Worm (Caenorhabditis elegans): ENCODE measurements around the gene skr-21.

skr-21 gene

ce11 chrX:13226614-13227096 lies at the start of gene skr-21:
Gene skr-21 (minus strand): TSS chrX:13226664.
- TF ChIP-seq dmd-4 (tag; optimal IDR thresholded peaks at IDR 0.05) (no peak), peb-1 (tag; optimal IDR thresholded peaks at IDR 0.05) (no peak), elt-3 (tag; optimal IDR thresholded peaks at IDR 0.05) (no peak), aly-2 (tag; optimal IDR thresholded peaks at IDR 0.05) (no peak), ceh-16 (tag; optimal IDR thresholded peaks at IDR 0.05) (no peak), blmp-1 (tag; optimal IDR thresholded peaks at IDR 0.05; ENCODE audit: insufficient read depth) (no peak), crh-2 (tag; optimal IDR thresholded peaks at IDR 0.05) (peak; percentile 69)

DNA sequence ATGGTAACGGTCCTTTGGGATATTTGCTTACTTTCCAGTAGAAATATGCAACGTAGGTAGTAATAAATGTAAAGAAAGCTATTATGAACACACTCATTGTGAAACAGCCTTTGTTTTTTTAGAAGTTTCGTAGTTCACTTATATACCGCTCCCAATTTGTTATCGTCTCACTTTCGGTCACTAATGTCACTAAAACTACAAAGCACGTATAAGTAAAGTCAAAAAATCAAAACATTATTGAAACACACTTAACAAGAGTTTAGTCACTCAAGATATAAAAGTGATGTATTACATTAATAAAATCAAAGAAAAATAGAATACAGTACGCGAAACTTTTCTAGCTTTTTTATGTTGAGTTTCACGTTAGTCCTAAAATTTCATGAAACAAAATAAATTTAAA lies 47.6 kb upstream of the skr-21 start, which contains the start of gene cyp-14A3:
Gene cyp-14A3, minus strand, starts transcription at position 101 of the 400 bp plus-strand sequence.
- TF ChIP-seq alr-1 (tag; optimal IDR thresholded peaks at IDR 0.05) (no peak), nhr-23 (tag; optimal IDR thresholded peaks at IDR 0.05) (no peak), F13H6.1 (tag; optimal IDR thresholded peaks at IDR 0.05) (no peak), unc-55 (GFP tag; optimal IDR thresholded peaks at IDR 0.05) (no peak), snpc-4 (tag; optimal IDR thresholded peaks at IDR 0.05) (no peak), ZK546.5 (tag; optimal IDR thresholded peaks at IDR 0.05) (no peak), aly-2 (tag; optimal IDR thresholded peaks at IDR 0.05) (no peak), dmd-4 (tag; optimal IDR thresholded peaks at IDR 0.05) (no peak), C34F6.9 (tag; optimal IDR thresholded peaks at IDR 0.05) (no peak), nhr-129 (tag; optimal IDR thresholded peaks at IDR 0.05) (no peak), lsy-2 (tag; optimal IDR thresholded peaks at IDR 0.05) (no peak), lin-11 (tag; optimal IDR thresholded peaks at IDR 0.05) (no peak)

DNA sequence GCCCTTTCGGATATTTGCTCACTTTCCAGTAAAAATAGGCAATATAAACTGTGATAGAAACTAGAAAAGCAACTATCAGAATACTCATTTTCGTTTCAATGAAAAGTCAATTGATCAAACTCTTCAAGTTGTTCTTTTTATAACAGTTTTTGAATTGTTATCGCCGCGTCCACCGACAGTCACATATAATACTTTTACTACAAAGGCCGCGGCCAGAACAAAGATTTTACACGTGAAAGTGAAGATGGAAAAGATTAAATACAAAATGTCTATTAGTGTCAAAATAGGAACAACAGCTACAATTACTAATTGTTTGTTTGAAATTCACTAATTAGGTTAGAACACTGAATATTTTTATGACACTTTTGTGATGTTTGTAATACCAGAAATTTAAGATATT lies 43.1 kb upstream of the skr-21 start, which contains the start of gene cyp-14A2:
Gene cyp-14A2, minus strand, starts transcription at position 101 of the 400 bp plus-strand sequence.
- no peak for TF ChIP-seq sma-9 (GFP tag; optimal IDR thresholded peaks at IDR 0.05)
- no peak for TF ChIP-seq sma-9 (tag; optimal IDR thresholded peaks at IDR 0.05)
- no peak for TF ChIP-seq egl-27 (tag; optimal IDR thresholded peaks at IDR 0.05)
- TF ChIP-seq nhr-23 (tag; optimal IDR thresholded peaks at IDR 0.05), result no peak
- TF ChIP-seq gmeb-1 (tag; optimal IDR thresholded peaks at IDR 0.05), result no peak
- no peak for TF ChIP-seq ZK546.5 (tag; optimal IDR thresholded peaks at IDR 0.05)
- no peak for TF ChIP-seq ztf-11 (tag; optimal IDR thresholded peaks at IDR 0.05)
- no peak for TF ChIP-seq mdl-1 (tag; optimal IDR thresholded peaks at IDR 0.05)
- TF ChIP-seq unc-55 (GFP tag; optimal IDR thresholded peaks at IDR 0.05), result no peak
- no peak for TF ChIP-seq unc-39 (tag; optimal IDR thresholded peaks at IDR 0.05)
- no peak for TF ChIP-seq lsy-2 (tag; optimal IDR thresholded peaks at IDR 0.05)
- no peak for TF ChIP-seq elt-1 (tag; optimal IDR thresholded peaks at IDR 0.05)
- no peak for TF ChIP-seq nhr-237 (tag; optimal IDR thresholded peaks at IDR 0.05)
- TF ChIP-seq alr-1 (tag; optimal IDR thresholded peaks at IDR 0.05), result no peak

DNA sequence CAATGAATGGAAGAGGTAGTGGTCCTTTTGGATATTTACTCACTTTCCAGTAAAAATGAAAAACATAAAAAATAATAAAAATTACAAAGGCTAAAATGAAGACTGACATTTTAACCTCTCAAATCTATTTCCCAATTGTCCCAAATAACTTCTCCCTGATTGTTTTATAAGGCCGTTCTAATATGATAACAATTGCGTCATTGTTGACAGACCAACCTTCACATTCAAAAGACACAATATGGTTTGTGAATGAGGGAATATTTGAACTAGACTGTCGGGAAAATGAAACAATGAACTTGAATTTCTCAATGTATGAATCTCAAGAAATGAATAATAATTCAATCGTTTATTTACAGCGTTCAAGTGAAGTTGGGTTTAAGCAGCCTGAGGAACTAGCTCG lies 40.8 kb upstream of the skr-21 start, which contains the start of gene cyp-14A1:
Gene cyp-14A1, minus strand, starts transcription at position 126 of the 400 bp plus-strand sequence.
- TF ChIP-seq nhr-129 (tag; optimal IDR thresholded peaks at IDR 0.05) (peak; percentile 74), F13H6.1 (tag; optimal IDR thresholded peaks at IDR 0.05) (no peak), lsy-2 (tag; optimal IDR thresholded peaks at IDR 0.05) (no peak), alr-1 (tag; optimal IDR thresholded peaks at IDR 0.05) (no peak), nhr-237 (tag; optimal IDR thresholded peaks at IDR 0.05) (no peak)

DNA sequence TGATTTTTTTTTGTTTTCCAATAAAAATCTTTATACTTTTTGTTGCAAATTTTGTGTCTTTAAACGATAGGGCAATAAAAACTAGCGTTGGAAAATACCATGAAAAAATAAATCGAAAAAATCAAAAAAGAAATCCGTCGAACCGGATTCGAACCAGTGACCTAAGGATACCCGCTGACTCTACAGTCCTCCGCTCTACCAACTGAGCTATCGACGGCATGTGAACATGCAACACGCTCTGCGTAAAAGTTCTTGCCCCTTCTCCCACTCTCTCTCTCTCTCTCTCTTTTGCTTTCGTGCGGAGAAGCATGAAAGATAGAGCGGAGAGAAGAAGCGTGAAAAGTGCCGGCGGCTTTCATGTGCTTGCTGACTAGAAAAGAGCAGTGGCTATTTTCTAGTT lies 38.1 kb upstream of the skr-21 start:
- peak; percentile 68 for TF ChIP-seq sma-9 (GFP tag; optimal IDR thresholded peaks at IDR 0.05)
- TF ChIP-seq sma-9 (tag; optimal IDR thresholded peaks at IDR 0.05), result no peak
- no peak for TF ChIP-seq nhr-25 (tag; optimal IDR thresholded peaks at IDR 0.05)
- TF ChIP-seq sma-3 (GFP tag; optimal IDR thresholded peaks at IDR 0.05), result peak; percentile 30
- TF ChIP-seq nhr-237 (tag; optimal IDR thresholded peaks at IDR 0.05), result no peak
- TF ChIP-seq elt-3 (tag; optimal IDR thresholded peaks at IDR 0.05), result no peak
- TF ChIP-seq sem-4 (tag; optimal IDR thresholded peaks at IDR 0.05), result peak; percentile 16
- TF ChIP-seq crh-2 (tag; optimal IDR thresholded peaks at IDR 0.05), result peak; percentile 36
- TF ChIP-seq unc-39 (tag; optimal IDR thresholded peaks at IDR 0.05), result no peak
- TF ChIP-seq ZK546.5 (tag; optimal IDR thresholded peaks at IDR 0.05), result no peak
- no peak for TF ChIP-seq mbf-1 (tag; optimal IDR thresholded peaks at IDR 0.05)
- TF ChIP-seq nhr-23 (tag; optimal IDR thresholded peaks at IDR 0.05), result no peak
- TF ChIP-seq skn-1 (tag; optimal IDR thresholded peaks at IDR 0.05), result no peak
- peak in 1 of 2 experiments; percentile 36 for TF ChIP-seq lsy-2 (tag; optimal IDR thresholded peaks at IDR 0.05)
- peak; percentile 36 for TF ChIP-seq C34F6.9 (tag; optimal IDR thresholded peaks at IDR 0.05)
- TF ChIP-seq ztf-1 (GFP tag; conservative IDR thresholded peaks at IDR 0.05), result no peak
- peak; percentile 66 for TF ChIP-seq unc-55 (GFP tag; optimal IDR thresholded peaks at IDR 0.05)
- TF ChIP-seq lin-13 (GFP tag; optimal IDR thresholded peaks at IDR 0.05), result no peak
- no peak for TF ChIP-seq nhr-6 (tag; optimal IDR thresholded peaks at IDR 0.05)
- peak; percentile 28 for TF ChIP-seq lin-11 (tag; optimal IDR thresholded peaks at IDR 0.05)
- no peak for TF ChIP-seq mab-5 (tag; optimal IDR thresholded peaks at IDR 0.05)
- TF ChIP-seq nhr-77 (tag; optimal IDR thresholded peaks at IDR 0.05), result no peak
- TF ChIP-seq aly-2 (tag; optimal IDR thresholded peaks at IDR 0.05), result no peak
- TF ChIP-seq ceh-16 (tag; optimal IDR thresholded peaks at IDR 0.05), result peak; percentile 31
- TF ChIP-seq fos-1 (tag; optimal IDR thresholded peaks at IDR 0.05), result peak; percentile 19
- TF ChIP-seq alr-1 (tag; optimal IDR thresholded peaks at IDR 0.05), result no peak
- TF ChIP-seq ama-1 (optimal IDR thresholded peaks at IDR 0.05), result no peak
- no peak for TF ChIP-seq blmp-1 (tag; optimal IDR thresholded peaks at IDR 0.05; ENCODE audit: insufficient read depth)
- TF ChIP-seq mdl-1 (tag; optimal IDR thresholded peaks at IDR 0.05), result no peak
- peak; percentile 19 for TF ChIP-seq gmeb-1 (tag; optimal IDR thresholded peaks at IDR 0.05)
- TF ChIP-seq unc-62 (GFP tag; optimal IDR thresholded peaks at IDR 0.05), result no peak
- TF ChIP-seq ztf-4 (tag; optimal IDR thresholded peaks at IDR 0.05), result peak; percentile 35
- TF ChIP-seq zag-1 (tag; optimal IDR thresholded peaks at IDR 0.05), result peak; percentile 45
- no peak for TF ChIP-seq nhr-10 (tag; optimal IDR thresholded peaks at IDR 0.05)
